Worm (Caenorhabditis elegans) whole organism, early embryonic: Measurements from ENCODE around the gene F01F1.14.

Experiments used
- B0310.2 ChIP-seq: sonication (generic microtip); optimal IDR thresholded peaks from 2 replicates; lab custom pipeline; 2016; ENCODE audit warnings: mild to moderate bottlenecking, missing genetic modification characterization, missing compliant biosample characterization
- F13C5.2 ChIP-seq: sonication (generic microtip); optimal IDR thresholded peaks from 2 replicates; lab custom pipeline; 2017; ENCODE audit warnings: mild to moderate bottlenecking, missing genetic modification characterization, inconsistent platforms, missing compliant biosample characterization
- aly-1 ChIP-seq: sonication (generic microtip); optimal IDR thresholded peaks from 2 replicates; lab custom pipeline; 2016; ENCODE audit warnings: missing genetic modification characterization, missing compliant biosample characterization
- ama-1 ChIP-seq: fragments of 150-350 bp; optimal IDR thresholded peaks from 2 replicates; lab custom pipeline; 2014
- ceh-13 ChIP-seq: fragments of 200-800 bp; sonication (Bioruptor generic); optimal IDR thresholded peaks from 2 replicates; lab custom pipeline; 2018; ENCODE audit warnings: mild to moderate bottlenecking, missing genetic modification characterization, missing compliant biosample characterization
- ceh-36 ChIP-seq: sonication (generic microtip); optimal IDR thresholded peaks from 2 replicates; lab custom pipeline; 2016; ENCODE audit warnings: missing genetic modification characterization, inconsistent platforms, missing compliant biosample characterization
- ets-7 ChIP-seq: sonication (generic microtip); optimal IDR thresholded peaks from 2 replicates; lab custom pipeline; 2016; ENCODE audit warnings: missing genotype, missing genetic modification characterization, missing compliant biosample characterization
- flt-1 ChIP-seq: fragments of 200-800 bp; sonication (Bioruptor generic); IDR thresholded peaks from 2 replicates; pipeline ENCODE4 v1.3.6; 2022; ENCODE audit warnings: missing genetic modification characterization, missing compliant biosample characterization
- hmbx-1 ChIP-seq: sonication (generic microtip); optimal IDR thresholded peaks from 2 replicates; lab custom pipeline; 2016; ENCODE audit warnings: mild to moderate bottlenecking, missing genetic modification characterization, missing compliant biosample characterization
- hmg-4 ChIP-seq: fragments of 200-800 bp; sonication (Bioruptor generic); optimal IDR thresholded peaks from 2 replicates; lab custom pipeline; 2018; ENCODE audit warnings: mild to moderate bottlenecking, missing genetic modification characterization, missing compliant biosample characterization
- hnd-1 ChIP-seq: sonication (generic microtip); optimal IDR thresholded peaks from 2 replicates; lab custom pipeline; 2016; ENCODE audit warnings: missing genetic modification characterization, missing compliant biosample characterization
- pes-1 ChIP-seq: fragments of 200-800 bp; sonication (Bioruptor generic); IDR thresholded peaks from 2 replicates; pipeline ENCODE4 v1.3.6; 2022; ENCODE audit warnings: missing genetic modification reagents, missing genetic modification characterization, missing compliant biosample characterization
- scrt-1 ChIP-seq: fragments of 200-800 bp; sonication (Bioruptor generic); IDR thresholded peaks from 2 replicates; pipeline ENCODE4 v1.3.6; 2022; ENCODE audit warnings: missing genetic modification characterization, missing compliant biosample characterization
- sea-1 ChIP-seq: fragments of 200-800 bp; sonication (Bioruptor generic); conservative IDR thresholded peaks from 2 replicates; pipeline ENCODE4 v1.3.6; 2022; ENCODE audit warnings: missing genetic modification characterization, missing compliant biosample characterization
- tbx-11 ChIP-seq: fragments of 200-800 bp; sonication (Bioruptor generic); IDR thresholded peaks from 2 replicates; pipeline ENCODE4 v1.3.6; 2022; ENCODE audit warnings: missing genetic modification characterization, missing compliant biosample characterization
- tbx-37 ChIP-seq: fragments of 200-800 bp; sonication (Bioruptor generic); conservative IDR thresholded peaks from 2 replicates; pipeline ENCODE4 v1.3.6; 2022; ENCODE audit warnings: missing genetic modification reagents, missing genetic modification characterization, missing compliant biosample characterization
- tra-4 ChIP-seq: sonication (generic microtip); optimal IDR thresholded peaks from 2 replicates; lab custom pipeline; 2017; ENCODE audit warnings: missing genetic modification characterization, missing compliant biosample characterization

F01F1.14 gene

DNA sequence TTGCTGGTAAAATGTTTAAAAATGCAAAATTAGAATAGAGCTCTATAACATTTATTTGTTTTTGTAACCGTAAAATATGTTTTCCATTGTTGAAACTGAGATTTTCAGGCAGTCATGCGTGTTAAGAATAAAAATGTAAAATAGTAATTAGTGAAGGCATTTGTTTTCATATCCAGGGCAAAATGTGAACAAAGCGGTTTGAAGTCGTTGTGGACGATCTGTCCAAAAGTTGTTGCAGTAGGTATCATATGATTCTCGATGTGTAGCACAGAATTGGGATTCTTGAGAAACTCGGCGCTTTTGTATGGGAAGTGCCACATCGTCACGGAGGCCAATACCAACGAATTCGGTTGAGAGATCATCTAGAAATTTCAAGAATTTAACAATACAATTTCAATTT lies 439 bp downstream of the F01F1.14 start:
- TF ChIP-seq ama-1 (lab: Kevin White, UChicago) (peak; percentile 14), sea-1 (GFP tag; lab: Robert Waterston, UW) (no peak), tbx-37 (GFP tag; lab: Robert Waterston, UW) (no peak)

DNA sequence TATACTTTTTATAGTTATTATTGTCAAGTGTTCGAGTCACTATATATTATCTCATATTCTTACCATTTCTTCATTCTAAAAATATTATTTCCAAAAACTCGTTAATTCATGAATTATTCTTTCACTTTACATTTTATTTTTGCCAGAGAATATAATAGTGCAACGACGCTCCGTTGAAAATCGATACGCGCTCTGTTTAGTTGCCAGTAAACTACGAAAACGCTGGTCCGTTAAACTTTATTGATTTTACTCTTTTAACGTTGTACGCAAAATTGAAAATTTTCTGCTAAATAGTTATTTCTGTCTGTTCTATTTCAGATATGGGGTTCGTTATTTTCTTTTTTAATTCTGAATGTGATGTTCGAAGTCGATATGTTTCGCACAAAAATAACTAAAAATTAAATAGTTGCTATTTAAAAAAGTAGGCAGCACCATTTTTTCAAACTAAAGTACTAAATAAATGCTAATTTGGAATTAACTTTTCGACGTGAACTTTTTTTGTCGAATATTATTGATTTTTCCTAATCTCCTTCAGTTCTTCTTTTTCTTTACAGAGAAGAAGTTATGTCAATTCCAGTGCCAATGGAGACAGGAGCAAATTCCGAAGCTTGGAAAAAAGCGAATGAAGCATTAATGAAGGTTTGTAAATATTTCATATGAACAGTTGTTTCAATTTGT lies 3.3 kb downstream of the F01F1.14 start, which contains the start of gene hpo-10:
hpo-10 (plus strand) TSS at position 199 of the 678 bp plus-strand sequence.
- TF ChIP-seq F13C5.2: no peak

DNA sequence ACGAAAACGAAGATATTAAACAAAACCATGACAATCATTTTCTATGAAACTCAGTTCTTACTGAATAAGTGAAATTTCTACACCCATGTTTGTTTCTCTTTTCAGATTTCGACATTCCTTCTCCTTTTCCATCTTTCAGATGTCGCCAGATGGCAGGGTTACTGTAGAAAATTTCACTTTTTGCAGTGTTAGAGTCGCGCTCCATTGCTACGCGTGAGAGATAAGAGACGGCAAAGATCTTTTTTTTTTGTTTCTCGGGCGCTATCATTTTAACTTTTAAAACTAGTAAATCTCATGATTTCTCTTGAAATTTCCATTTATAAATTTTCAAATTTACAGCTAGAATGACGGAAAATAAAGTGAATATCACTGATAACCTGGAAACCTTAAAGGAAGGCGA lies 4.5 kb downstream of the F01F1.14 start, which contains the start of the genes mig-21 and F01F1.2:
mig-21 (minus strand) TSS at position 166 of the 400 bp plus-strand sequence.
F01F1.2 (plus strand) TSS at position 340 of the 400 bp plus-strand sequence.
- TF ChIP-seq ceh-36: no peak
- TF ChIP-seq pes-1 (GFP tag; lab: Robert Waterston, UW): no peak
- no peak for TF ChIP-seq F13C5.2
- TF ChIP-seq tbx-37 (GFP tag; lab: Robert Waterston, UW): no peak
- no peak for TF ChIP-seq flt-1 (GFP tag; lab: Robert Waterston, UW)
- TF ChIP-seq hmbx-1 (tag; lab: Kevin White, UChicago): no peak
- TF ChIP-seq hnd-1: no peak
- TF ChIP-seq tbx-11 (GFP tag; lab: Robert Waterston, UW): no peak
- TF ChIP-seq scrt-1 (GFP tag; lab: Robert Waterston, UW): no peak
- no peak for TF ChIP-seq ets-7 (tag; lab: Kevin White, UChicago)
- TF ChIP-seq hmg-4: no peak
- TF ChIP-seq tra-4 (tag; lab: Kevin White, UChicago): no peak
- TF ChIP-seq aly-1 (tag; lab: Kevin White, UChicago): no peak
- TF ChIP-seq ceh-13 (GFP tag; lab: Kevin White, UChicago): no peak
- no peak for TF ChIP-seq ama-1 (lab: Kevin White, UChicago)

DNA sequence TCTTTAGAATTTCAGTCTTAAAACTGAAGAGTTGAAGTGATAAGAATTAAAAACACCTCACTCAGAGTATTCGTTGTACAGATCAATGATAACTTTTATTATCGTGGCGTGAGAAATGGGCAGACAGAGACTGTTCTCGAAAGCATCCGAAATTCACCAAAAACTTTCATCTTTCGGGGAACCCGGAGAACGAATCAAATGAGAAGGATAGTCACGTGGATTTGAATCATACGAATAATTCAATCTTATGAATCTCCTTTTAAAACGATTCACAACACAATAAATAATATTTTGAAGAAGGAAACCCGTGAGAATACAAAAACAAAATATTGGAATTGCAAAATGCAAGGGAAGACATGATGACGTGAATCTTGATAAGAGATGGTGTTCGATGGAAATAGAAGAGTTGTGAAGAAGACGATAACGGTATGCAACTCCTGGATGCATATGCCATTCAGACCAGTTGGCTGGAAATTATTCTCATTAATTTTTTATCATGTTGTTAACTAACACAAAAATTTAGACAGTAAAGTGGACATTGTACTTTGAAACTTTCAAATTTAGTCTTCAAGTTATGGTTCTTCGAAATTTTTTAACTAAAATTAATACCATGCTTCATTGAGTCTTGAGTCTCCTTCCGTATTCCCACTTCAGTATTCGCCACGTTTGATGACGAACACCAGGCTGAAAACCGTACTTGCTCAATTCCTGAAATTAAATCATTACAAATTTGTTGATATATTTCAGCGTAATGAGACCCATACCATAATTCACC lies 5.7 kb downstream of the F01F1.14 start:
- no peak for TF ChIP-seq F13C5.2
- no peak for TF ChIP-seq scrt-1 (GFP tag; lab: Robert Waterston, UW)
- no peak for TF ChIP-seq ama-1 (lab: Kevin White, UChicago)
- no peak for TF ChIP-seq ceh-36
- TF ChIP-seq sea-1 (GFP tag; lab: Robert Waterston, UW): no peak
- no peak for TF ChIP-seq hmg-4
- TF ChIP-seq B0310.2 (tag; lab: Kevin White, UChicago): no peak
- no peak for TF ChIP-seq pes-1 (GFP tag; lab: Robert Waterston, UW)
- TF ChIP-seq tbx-37 (GFP tag; lab: Robert Waterston, UW): no peak
- TF ChIP-seq aly-1 (tag; lab: Kevin White, UChicago): no peak
- TF ChIP-seq ceh-13 (GFP tag; lab: Kevin White, UChicago): no peak
- no peak for TF ChIP-seq tra-4 (tag; lab: Kevin White, UChicago)
- no peak for TF ChIP-seq hnd-1
- no peak for TF ChIP-seq ets-7 (tag; lab: Kevin White, UChicago)

DNA sequence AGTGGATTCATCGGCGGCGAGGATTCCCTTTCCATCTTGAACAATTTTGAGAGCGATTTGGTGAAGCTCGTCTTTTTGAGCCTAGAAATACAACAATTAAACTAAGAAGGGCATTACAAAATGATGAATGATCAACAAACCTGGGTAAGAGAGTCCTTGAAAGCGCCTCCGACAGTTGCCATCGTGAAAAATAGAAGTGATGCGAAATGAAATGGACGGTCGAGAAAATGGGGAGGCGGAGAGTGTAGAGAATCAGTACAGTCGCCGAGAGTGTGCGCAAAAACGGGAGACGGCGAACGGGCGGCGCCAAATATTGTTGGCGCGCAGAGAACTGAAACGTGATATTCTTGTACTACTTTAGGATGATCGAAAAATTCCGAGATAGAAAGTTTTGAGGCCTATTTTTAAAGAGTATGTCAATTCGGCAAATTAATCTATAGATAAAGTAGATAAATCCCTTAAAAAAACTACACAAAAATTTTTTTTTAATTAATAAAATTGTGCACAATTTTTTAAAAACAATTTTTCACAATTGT lies 6.5 kb downstream of the F01F1.14 start, which contains the start of gene aldo-2:
aldo-2 (minus strand) TSS at position 486 of the 536 bp plus-strand sequence.
- TF ChIP-seq pes-1 (GFP tag; lab: Robert Waterston, UW): no peak
- TF ChIP-seq ceh-13 (GFP tag; lab: Kevin White, UChicago): no peak
- TF ChIP-seq B0310.2 (tag; lab: Kevin White, UChicago): no peak
- TF ChIP-seq flt-1 (GFP tag; lab: Robert Waterston, UW): no peak
- no peak for TF ChIP-seq sea-1 (GFP tag; lab: Robert Waterston, UW)
- TF ChIP-seq ceh-36: no peak
- no peak for TF ChIP-seq hnd-1
- TF ChIP-seq hmbx-1 (tag; lab: Kevin White, UChicago): no peak
- TF ChIP-seq aly-1 (tag; lab: Kevin White, UChicago): no peak
- no peak for TF ChIP-seq F13C5.2
- TF ChIP-seq hmg-4: no peak
- TF ChIP-seq tbx-37 (GFP tag; lab: Robert Waterston, UW): no peak
- TF ChIP-seq tra-4 (tag; lab: Kevin White, UChicago): no peak

DNA sequence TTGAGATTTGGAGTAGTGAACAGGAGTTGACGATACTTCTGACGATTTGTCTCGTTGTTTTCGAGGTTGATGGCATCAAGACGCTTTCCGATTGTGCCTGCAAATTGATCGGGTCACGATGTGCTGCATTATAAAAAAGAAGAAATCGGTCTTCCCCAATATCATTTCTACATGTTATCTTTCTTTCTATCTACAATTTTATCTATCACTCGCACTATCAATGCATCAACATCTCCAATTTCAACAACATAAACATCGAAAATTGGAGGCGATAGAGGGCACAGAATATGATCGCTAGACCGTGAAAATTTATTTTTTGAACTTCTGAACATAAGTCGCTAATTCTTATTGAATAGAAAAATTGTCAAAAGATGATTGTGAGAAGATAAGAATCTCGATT lies 7.0 kb downstream of the F01F1.14 start:
- TF ChIP-seq ceh-36: no peak
- TF ChIP-seq ets-7 (tag; lab: Kevin White, UChicago): no peak
- no peak for TF ChIP-seq tbx-11 (GFP tag; lab: Robert Waterston, UW)
- no peak for TF ChIP-seq tra-4 (tag; lab: Kevin White, UChicago)
- no peak for TF ChIP-seq flt-1 (GFP tag; lab: Robert Waterston, UW)

DNA sequence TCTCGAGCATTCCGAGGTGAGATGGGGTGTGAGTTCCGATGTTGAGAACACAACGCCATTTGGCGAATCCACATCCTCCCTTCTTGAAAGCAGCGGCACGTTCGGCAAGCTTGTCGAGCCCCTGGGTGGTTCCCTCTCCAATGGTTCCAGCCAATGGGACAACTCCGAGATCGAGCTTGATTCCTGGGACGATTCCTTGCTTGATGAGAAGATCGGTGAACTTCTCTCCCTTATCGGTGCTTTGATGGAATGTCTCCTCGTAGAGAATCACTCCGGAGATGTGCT lies 7.4 kb downstream of the F01F1.14 start:
- no peak for TF ChIP-seq tbx-37 (GFP tag; lab: Robert Waterston, UW)
- no peak for TF ChIP-seq pes-1 (GFP tag; lab: Robert Waterston, UW)
- no peak for TF ChIP-seq ceh-36
- no peak for TF ChIP-seq ama-1 (lab: Kevin White, UChicago)
- no peak for TF ChIP-seq aly-1 (tag; lab: Kevin White, UChicago)
- no peak for TF ChIP-seq B0310.2 (tag; lab: Kevin White, UChicago)
- no peak for TF ChIP-seq ceh-13 (GFP tag; lab: Kevin White, UChicago)
- no peak for TF ChIP-seq hmbx-1 (tag; lab: Kevin White, UChicago)
- TF ChIP-seq hnd-1: no peak
- TF ChIP-seq hmg-4: no peak
